Fruit fly (Drosophila melanogaster): ENCODE data around the gene Inx2.

Gene Inx2

dm6 chrX:7001135-7001769, 2.8 kb downstream of the Inx2 start (continued):
- TF ChIP-seq Aef1 (GFP tag; IDR thresholded peaks at IDR 0.05) (peak; percentile 49; the same call in 2 of the 3 replicates), otp (GFP tag; IDR thresholded peaks at IDR 0.05) (peak; percentile 55; the same call in 1 of the 3 replicates), jumu (GFP tag; optimal IDR thresholded peaks at IDR 0.05) (no peak), Rfx (GFP tag; IDR thresholded peaks at IDR 0.05) (peak; percentile 81), sisA (GFP tag; IDR thresholded peaks at IDR 0.05) (0 out of 2 replicates have a peak, but pooled peaks have one; percentile 16), CG9215 (GFP tag; IDR thresholded peaks at IDR 0.05) (peak; percentile 41; the same call in 1 of the 2 replicates), mam (GFP tag; optimal IDR thresholded peaks at IDR 0.05) (no peak), Dek (tag; optimal IDR thresholded peaks at IDR 0.05) (peak; percentile 52), CG4404 (GFP tag; IDR thresholded peaks at IDR 0.05) (peak; percentile 23; the same call in 1 of the 2 replicates), br (optimal IDR thresholded peaks at IDR 0.05) (no peak), nerfin-1 (tag; optimal IDR thresholded peaks at IDR 0.05) (no peak), zfh1 (GFP tag; IDR thresholded peaks at IDR 0.05) (0 out of 3 replicates have a peak, but pooled peaks have one; percentile 42), Hsf (GFP tag; optimal IDR thresholded peaks at IDR 0.05) (peak; percentile 21), Spps (tag; optimal IDR thresholded peaks at IDR 0.05) (peak; percentile 39), CG13424 (tag; optimal IDR thresholded peaks at IDR 0.05) (peak; percentile 63), Antp (GFP tag; optimal IDR thresholded peaks at IDR 0.05) (no peak), CG32532 (GFP tag; IDR thresholded peaks at IDR 0.05) (peak; percentile 52; the same call in 1 of the 2 replicates), run (tag; optimal IDR thresholded peaks at IDR 0.05) (no peak), CG8290 (GFP tag; optimal IDR thresholded peaks at IDR 0.05) (no peak), CG8290 (tag; optimal IDR thresholded peaks at IDR 0.05) (peak; percentile 1 to 9), CG11696 (GFP tag; IDR thresholded peaks at IDR 0.05) (no peak), lmd (GFP tag; IDR thresholded peaks at IDR 0.05) (peak; percentile 42; the same call in 1 of the 2 replicates), CG9727 (GFP tag; optimal IDR thresholded peaks at IDR 0.05) (peak; percentile 53), grn (GFP tag; optimal IDR thresholded peaks at IDR 0.05) (peak; percentile 57), CG13624 (GFP tag; optimal IDR thresholded peaks at IDR 0.05) (peak; percentile 6), CG18599 (GFP tag; optimal IDR thresholded peaks at IDR 0.05) (peak; percentile 75), CG10959 (GFP tag; IDR thresholded peaks at IDR 0.05) (0 out of 2 replicates have a peak, but pooled peaks have one; percentile 20), CG6689 (GFP tag; IDR thresholded peaks at IDR 0.05) (peak; percentile 56; the same call in 1 of the 2 replicates), slbo (GFP tag; IDR thresholded peaks at IDR 0.05) (peak; percentile 57; the same call in 1 of the 2 replicates), tll (GFP tag; optimal IDR thresholded peaks at IDR 0.05) (no peak), pho (GFP tag; optimal IDR thresholded peaks at IDR 0.05) (peak; percentile 36), CG10565 (GFP tag; optimal IDR thresholded peaks at IDR 0.05) (no peak), CG4424 (GFP tag; optimal IDR thresholded peaks at IDR 0.05) (peak; percentile 48), Hand (GFP tag; optimal IDR thresholded peaks at IDR 0.05) (peak; percentile 17), pum (GFP tag; optimal IDR thresholded peaks at IDR 0.05) (no peak), ara (GFP tag; IDR thresholded peaks at IDR 0.05) (peak; percentile 61), CG8359 (GFP tag; optimal IDR thresholded peaks at IDR 0.05; ENCODE audit: borderline replicate concordance) (no peak), Oaz (GFP tag; IDR thresholded peaks at IDR 0.05) (no peak), NfI (GFP tag; optimal IDR thresholded peaks at IDR 0.05) (peak; percentile 19), CG10979 (tag; optimal IDR thresholded peaks at IDR 0.05) (peak; percentile 35), cad (GFP tag; optimal IDR thresholded peaks at IDR 0.05) (no peak), ssp (GFP tag; IDR thresholded peaks at IDR 0.05) (peak; percentile 45; the same call in 1 of the 2 replicates), CG6272 (GFP tag; IDR thresholded peaks at IDR 0.05) (no peak), CG4854 (GFP tag; optimal IDR thresholded peaks at IDR 0.05) (no peak), cas (GFP tag; IDR thresholded peaks at IDR 0.05) (no peak), row (GFP tag; IDR thresholded peaks at IDR 0.05) (peak; percentile 70), pan (optimal IDR thresholded peaks at IDR 0.05) (no peak), pan (GFP tag; optimal IDR thresholded peaks at IDR 0.05 in 1 of 2, IDR thresholded peaks at IDR 0.05 in 1 of 2) (peak in 1 of 2 experiments; percentile 74), Dip2 (GFP tag; IDR thresholded peaks at IDR 0.05) (no peak), Nf-YA (GFP tag; IDR thresholded peaks at IDR 0.05) (no peak), CG31441 (GFP tag; IDR thresholded peaks at IDR 0.05) (peak; percentile 75)
